Worm (Caenorhabditis elegans) whole organism, L4 larva: Measurements from ENCODE around the gene srh-48.

Source experiments
- D1046.2 ChIP-seq: fragments of 200-800 bp; sonication (Bioruptor generic); IDR thresholded peaks from 2 replicates; pipeline ENCODE4 v1.3.6; 2022; ENCODE audit warnings: missing genetic modification characterization, missing compliant biosample characterization
- F10B5.3 ChIP-seq: sonication (generic microtip); optimal IDR thresholded peaks from 2 replicates; lab custom pipeline; 2016; ENCODE audit warnings: mild to moderate bottlenecking, missing genetic modification characterization, missing compliant biosample characterization
- F37D6.2 ChIP-seq: sonication (generic microtip); optimal IDR thresholded peaks from 2 replicates; lab custom pipeline; 2016; ENCODE audit warnings: mild to moderate bottlenecking, missing genetic modification characterization, missing compliant biosample characterization
- F44E2.7 ChIP-seq: fragments of 200-800 bp; sonication (Bioruptor generic); IDR thresholded peaks from 2 replicates; pipeline ENCODE4 v2.1.2; 2022; ENCODE audit warnings: missing genetic modification characterization, missing compliant biosample characterization
- R02D3.7 ChIP-seq: fragments of 150-350 bp; sonication (generic microtip); optimal IDR thresholded peaks from 3 replicates; lab custom pipeline; 2014; ENCODE audit warnings: missing biosample characterization, missing genetic modification characterization
- T20F7.1 ChIP-seq: fragments of 200-800 bp; sonication (Bioruptor generic); optimal IDR thresholded peaks from 2 replicates; lab custom pipeline; 2018; ENCODE audit warnings: mild to moderate bottlenecking, missing genetic modification characterization, missing compliant biosample characterization
- T26A8.4 ChIP-seq: fragments of 200-800 bp; sonication (Bioruptor generic); IDR thresholded peaks from 2 replicates; pipeline ENCODE4 v1.3.6; 2022; ENCODE audit warnings: missing genetic modification characterization, missing compliant biosample characterization
- Y5F2A.4 ChIP-seq: fragments of 200-800 bp; sonication (Bioruptor generic); optimal IDR thresholded peaks from 2 replicates; lab custom pipeline; 2018; ENCODE audit warnings: mild to moderate bottlenecking, missing genetic modification characterization, missing compliant biosample characterization
- aha-1 ChIP-seq: fragments of 150-350 bp; peaks from one replicate; lab custom pipeline; 2014; ENCODE audit warnings: missing biosample characterization, missing genetic modification characterization
- aly-2 ChIP-seq: sonication (generic microtip); optimal IDR thresholded peaks from 2 replicates; lab custom pipeline; 2018; ENCODE audit warnings: missing biosample characterization, missing genetic modification characterization
- ceh-20 ChIP-seq: fragments of 200-800 bp; sonication (Bioruptor generic); IDR thresholded peaks from 2 replicates; pipeline ENCODE4 v1.3.6; 2022; ENCODE audit warnings: missing genetic modification reagents, missing genetic modification characterization, missing compliant biosample characterization
- ceh-82 ChIP-seq: sonication (generic microtip); optimal IDR thresholded peaks from 2 replicates; lab custom pipeline; 2017; ENCODE audit warnings: missing biosample characterization, missing genetic modification characterization
- ces-1 ChIP-seq: fragments of 150-350 bp; sonication (generic microtip); optimal IDR thresholded peaks from 4 replicates; lab custom pipeline; 2014; ENCODE audit warnings: missing biosample characterization, missing genetic modification reagents, missing genetic modification characterization
- ctbp-1 ChIP-seq: fragments of 200-800 bp; sonication (Bioruptor generic); IDR thresholded peaks from 2 replicates; pipeline ENCODE4 v1.3.6; 2022; ENCODE audit warnings: missing genetic modification reagents, missing genetic modification characterization, missing compliant biosample characterization
- daf-19 ChIP-seq: fragments of 200-800 bp; sonication (Bioruptor generic); conservative IDR thresholded peaks from 2 replicates; pipeline ENCODE4 v1.3.6; 2022; ENCODE audit warnings: missing genetic modification characterization, missing compliant biosample characterization
- daf-8 ChIP-seq: fragments of 200-800 bp; sonication (Bioruptor generic); IDR thresholded peaks from 2 replicates; pipeline ENCODE4 v1.3.6; 2022; ENCODE audit warnings: missing genetic modification characterization, missing compliant biosample characterization
- dmd-6 ChIP-seq: fragments of 200-800 bp; sonication (Bioruptor generic); IDR thresholded peaks from 2 replicates; pipeline ENCODE4 v1.3.6; 2022; ENCODE audit warnings: missing genetic modification reagents, missing genetic modification characterization, missing compliant biosample characterization
- dmd-9 ChIP-seq: fragments of 200-800 bp; sonication (Bioruptor generic); IDR thresholded peaks from 2 replicates; pipeline ENCODE4 v1.3.6; 2022; ENCODE audit warnings: missing genetic modification reagents, missing genetic modification characterization, missing compliant biosample characterization
- duxl-1 ChIP-seq: sonication (generic microtip); optimal IDR thresholded peaks from 2 replicates; lab custom pipeline; 2016; ENCODE audit warnings: mild to moderate bottlenecking, missing genetic modification characterization, moderate library complexity, missing compliant biosample characterization; ENCODE audit not compliant: poor library complexity
- egl-27 ChIP-seq: sonication (generic microtip); optimal IDR thresholded peaks from 3 replicates; lab custom pipeline; 2017; ENCODE audit warnings: missing biosample characterization, missing genetic modification reagents, missing genetic modification characterization
- fos-1 ChIP-seq: fragments of 150-350 bp; optimal IDR thresholded peaks from 2 replicates; lab custom pipeline; 2014; ENCODE audit warnings: missing biosample characterization, missing genetic modification characterization
- gei-8 ChIP-seq: fragments of 200-800 bp; sonication (Bioruptor generic); optimal IDR thresholded peaks from 2 replicates; lab custom pipeline; 2018; ENCODE audit warnings: mild to moderate bottlenecking, missing genetic modification characterization, missing compliant biosample characterization
- hif-1 ChIP-seq, 2 experiments: sonication (generic microtip); optimal IDR thresholded peaks; 2 replicates each; lab custom pipeline; 2016 to 2017; ENCODE audit warnings: missing compliant biosample characterization in 2 of 2, missing genetic modification characterization in 2 of 2, missing genetic modification reagents in 2 of 2, missing genotype in 2 of 2, mild to moderate bottlenecking in 1 of 2
- hmg-1.1 ChIP-seq: fragments of 200-800 bp; sonication (Bioruptor generic); IDR thresholded peaks from 2 replicates; pipeline ENCODE4 v1.3.6; 2022; ENCODE audit warnings: missing genetic modification reagents, missing genetic modification characterization, missing compliant biosample characterization
- jun-1 ChIP-seq: fragments of 150-350 bp; optimal IDR thresholded peaks from 2 replicates; lab custom pipeline; 2014; ENCODE audit warnings: missing biosample characterization, missing genetic modification reagents, missing genetic modification characterization
- lim-7 ChIP-seq: fragments of 200-800 bp; sonication (Bioruptor generic); IDR thresholded peaks from 2 replicates; pipeline ENCODE4 v1.3.6; 2022; ENCODE audit warnings: missing genetic modification characterization, missing compliant biosample characterization
- lin-38 ChIP-seq: fragments of 200-800 bp; sonication (Bioruptor generic); IDR thresholded peaks from 2 replicates; pipeline ENCODE4 v1.3.6; 2022; ENCODE audit warnings: missing genetic modification reagents, missing genetic modification characterization, missing compliant biosample characterization
- lin-39 ChIP-seq: fragments of 150-350 bp; optimal IDR thresholded peaks from 2 replicates; lab custom pipeline; 2014; ENCODE audit warnings: missing biosample characterization, missing genetic modification reagents, missing genetic modification characterization
- lir-3 ChIP-seq: sonication (generic microtip); optimal IDR thresholded peaks from 2 replicates; lab custom pipeline; 2016; ENCODE audit warnings: mild to moderate bottlenecking, missing genetic modification characterization, missing compliant biosample characterization
- lsy-2 ChIP-seq, 2 experiments: fragments of 150-350 bp in 1 of 2; sonication (generic microtip) in 1 of 2; optimal IDR thresholded peaks; 2 replicates each; lab custom pipeline; 2014 to 2017; ENCODE audit warnings: missing biosample characterization in 2 of 2, missing genetic modification characterization in 2 of 2
- mdt-29 ChIP-seq: fragments of 200-800 bp; sonication (Bioruptor generic); IDR thresholded peaks from 2 replicates; pipeline ENCODE4 v1.3.6; 2022; ENCODE audit warnings: missing genetic modification reagents, missing genetic modification characterization, missing compliant biosample characterization
- nhr-102 ChIP-seq: sonication (generic microtip); optimal IDR thresholded peaks from 2 replicates; lab custom pipeline; 2016; ENCODE audit warnings: mild to moderate bottlenecking, missing genetic modification characterization, moderate library complexity, missing compliant biosample characterization
- nhr-11 ChIP-seq: fragments of 150-350 bp; optimal IDR thresholded peaks from 2 replicates; lab custom pipeline; 2014; ENCODE audit warnings: missing biosample characterization, missing genetic modification characterization
- nhr-111 ChIP-seq: fragments of 200-800 bp; sonication (Bioruptor generic); optimal IDR thresholded peaks from 2 replicates; lab custom pipeline; 2018; ENCODE audit warnings: mild to moderate bottlenecking, missing genetic modification characterization, missing compliant biosample characterization
- nhr-237 ChIP-seq: sonication (generic microtip); optimal IDR thresholded peaks from 2 replicates; lab custom pipeline; 2017; ENCODE audit warnings: missing biosample characterization, missing genetic modification characterization
- nhr-28 ChIP-seq: fragments of 150-350 bp; optimal IDR thresholded peaks from 2 replicates; lab custom pipeline; 2014; ENCODE audit warnings: missing biosample characterization, missing genetic modification characterization
- nhr-41 ChIP-seq: fragments of 200-800 bp; sonication (Bioruptor generic); IDR thresholded peaks from 2 replicates; pipeline ENCODE4 v1.3.6; 2022; ENCODE audit warnings: missing genetic modification reagents, missing genetic modification characterization, missing compliant biosample characterization
- nhr-42 ChIP-seq: fragments of 200-800 bp; sonication (Bioruptor generic); IDR thresholded peaks from 2 replicates; pipeline ENCODE4 v1.3.6; 2022; ENCODE audit warnings: missing genetic modification characterization, missing compliant biosample characterization
- nhr-76 ChIP-seq: fragments of 150-350 bp; optimal IDR thresholded peaks from 2 replicates; lab custom pipeline; 2014; ENCODE audit warnings: missing biosample characterization, missing genetic modification characterization
- pqm-1 ChIP-seq: sonication (generic microtip); optimal IDR thresholded peaks from 2 replicates; lab custom pipeline; 2017; ENCODE audit warnings: missing biosample characterization, missing genetic modification characterization
- rbr-2 ChIP-seq: sonication (generic microtip); optimal IDR thresholded peaks from 2 replicates; lab custom pipeline; 2016; ENCODE audit warnings: missing genotype, missing genetic modification characterization, missing compliant biosample characterization
- sdz-12 ChIP-seq: fragments of 200-800 bp; sonication (Bioruptor generic); optimal IDR thresholded peaks from 2 replicates; lab custom pipeline; 2018; ENCODE audit warnings: mild to moderate bottlenecking, missing genetic modification characterization, missing compliant biosample characterization
- set-16 ChIP-seq: fragments of 200-800 bp; sonication (Bioruptor generic); IDR thresholded peaks from 2 replicates; pipeline ENCODE4 v1.3.6; 2022; ENCODE audit warnings: missing genetic modification reagents, missing genetic modification characterization, missing compliant biosample characterization
- skn-1 ChIP-seq: fragments of 150-350 bp; optimal IDR thresholded peaks from 2 replicates; lab custom pipeline; 2014; ENCODE audit warnings: missing biosample characterization, missing genetic modification characterization
- snpc-1.2 ChIP-seq: fragments of 200-800 bp; sonication (Bioruptor generic); IDR thresholded peaks from 2 replicates; pipeline ENCODE4 v1.3.6; 2022; ENCODE audit warnings: missing genetic modification reagents, missing genetic modification characterization, missing compliant biosample characterization
- spr-1 ChIP-seq: sonication (generic microtip); optimal IDR thresholded peaks from 2 replicates; lab custom pipeline; 2016; ENCODE audit warnings: mild to moderate bottlenecking, missing genetic modification characterization, missing compliant biosample characterization
- spr-3 ChIP-seq: fragments of 200-800 bp; sonication (Bioruptor generic); optimal IDR thresholded peaks from 2 replicates; lab custom pipeline; 2018; ENCODE audit warnings: mild to moderate bottlenecking, missing genetic modification characterization, missing compliant biosample characterization
- tag-97 ChIP-seq: fragments of 200-800 bp; sonication (Bioruptor generic); IDR thresholded peaks from 2 replicates; pipeline ENCODE4 v1.3.6; 2022; ENCODE audit warnings: missing genetic modification characterization, missing compliant biosample characterization
- unc-130 ChIP-seq: sonication (generic microtip); optimal IDR thresholded peaks from 2 replicates; lab custom pipeline; 2016; ENCODE audit warnings: missing genetic modification reagents, missing genetic modification characterization, missing compliant biosample characterization
- unc-39 ChIP-seq: sonication (generic microtip); optimal IDR thresholded peaks from 2 replicates; lab custom pipeline; 2017; ENCODE audit warnings: missing biosample characterization, missing genetic modification characterization
- zfp-3 ChIP-seq: fragments of 200-800 bp; sonication (Bioruptor generic); conservative IDR thresholded peaks from 2 replicates; pipeline ENCODE4 v1.3.6; 2022; ENCODE audit warnings: missing genetic modification reagents, missing genetic modification characterization, missing compliant biosample characterization

The srh-48 gene

DNA sequence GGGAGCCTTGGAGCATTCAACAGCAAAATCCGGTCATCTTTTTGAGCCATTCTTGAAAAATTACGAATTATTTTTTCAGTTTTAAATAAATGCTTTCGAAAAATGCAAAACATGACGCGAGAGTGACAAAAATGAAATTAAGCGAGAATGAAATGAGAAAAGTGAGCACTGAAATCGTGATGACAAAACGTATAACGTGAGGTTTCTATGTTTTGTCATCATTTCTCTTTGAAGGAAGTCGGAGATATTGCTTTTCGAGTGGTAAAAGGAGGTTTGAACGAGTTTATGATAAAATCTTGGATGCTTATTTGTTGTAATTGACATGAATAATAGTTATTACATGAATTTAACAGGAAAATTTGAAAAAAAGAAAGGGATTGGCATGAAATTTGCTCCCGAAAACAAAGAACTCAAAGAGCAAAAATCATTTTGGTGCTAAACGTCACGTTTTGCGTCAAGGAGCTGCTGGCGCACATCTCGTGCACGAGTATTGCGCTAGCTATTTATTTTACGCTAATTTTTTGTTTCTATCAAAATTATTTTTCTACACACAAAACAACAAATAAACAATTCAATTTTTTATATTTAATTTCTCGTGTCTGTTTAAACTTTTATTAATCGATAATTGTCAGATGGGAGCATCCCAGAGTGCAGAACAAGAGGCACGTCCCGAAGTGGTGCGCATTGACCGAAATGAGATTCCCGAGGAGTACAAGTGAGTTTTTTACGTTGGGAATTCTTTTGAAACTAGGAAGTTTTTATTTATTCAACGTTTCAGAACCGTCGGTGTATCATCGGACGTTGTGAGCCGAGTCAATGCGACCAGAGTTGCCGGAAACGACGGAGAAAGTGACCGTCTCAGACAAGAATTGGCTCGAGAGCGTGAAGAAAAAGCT is 36.7 kb downstream of the srh-48 start, which contains the start of the genes gss-1 and chch-3:
Gene gss-1, minus strand, starts transcription at position 51 of the 896 bp plus-strand sequence.
Gene chch-3, plus strand, starts transcription at position 633 of the 896 bp plus-strand sequence.
- no peak for TF ChIP-seq unc-39 (tag; lab: Kevin White, UChicago)
- TF ChIP-seq rbr-2 (tag; lab: Kevin White, UChicago) = peak; percentile 44
- no peak for TF ChIP-seq R02D3.7 (tag; lab: Kevin White, UChicago)
- TF ChIP-seq dmd-9 (GFP tag; lab: Robert Waterston, UW) = no peak
- no peak for TF ChIP-seq ces-1 (GFP tag; lab: Kevin White, UChicago)
- TF ChIP-seq ceh-20 (GFP tag; lab: Robert Waterston, UW) = no peak
- no peak for TF ChIP-seq lin-39 (tag; lab: Kevin White, UChicago)
- TF ChIP-seq unc-130 (GFP tag; lab: Kevin White, UChicago) = no peak
- no peak for TF ChIP-seq gei-8 (GFP tag; lab: Kevin White, UChicago)
- TF ChIP-seq snpc-1.2 = no peak
- TF ChIP-seq duxl-1 (tag; lab: Kevin White, UChicago) = no peak
- no peak for TF ChIP-seq nhr-42 (GFP tag; lab: Robert Waterston, UW)
- TF ChIP-seq hmg-1.1 (GFP tag; lab: Robert Waterston, UW) = peak; percentile 38; the same call in 1 of the 2 replicates
- no peak for TF ChIP-seq lim-7 (GFP tag; lab: Robert Waterston, UW)
- no peak for TF ChIP-seq D1046.2 (GFP tag; lab: Robert Waterston, UW)
- no peak for TF ChIP-seq lir-3 (tag; lab: Kevin White, UChicago)
- peak; percentile 93 for TF ChIP-seq aha-1 (tag; lab: Kevin White, UChicago)
- peak; percentile 24 for TF ChIP-seq F37D6.2 (tag; lab: Kevin White, UChicago)
- no peak for TF ChIP-seq fos-1 (tag; lab: Kevin White, UChicago)
- TF ChIP-seq tag-97 (GFP tag; lab: Robert Waterston, UW) = no peak
- no peak for TF ChIP-seq sdz-12 (GFP tag; lab: Kevin White, UChicago)
- TF ChIP-seq ctbp-1 (GFP tag; lab: Robert Waterston, UW) = no peak
- TF ChIP-seq F44E2.7 (GFP tag; lab: Robert Waterston, UW) = no peak
- no peak for TF ChIP-seq nhr-76
- no peak for TF ChIP-seq lin-38 (GFP tag; lab: Robert Waterston, UW)
- no peak for TF ChIP-seq Y5F2A.4
- peak in 1 of 2 experiments; percentile 48 for TF ChIP-seq hif-1 (tag; optimal IDR thresholded peaks at IDR 0.05; lab: Kevin White, UChicago)
- no peak for TF ChIP-seq ceh-82 (tag; lab: Kevin White, UChicago)
- no peak for TF ChIP-seq skn-1
- peak; percentile 69 for TF ChIP-seq nhr-11 (tag; lab: Kevin White, UChicago)
- TF ChIP-seq zfp-3 = no peak
- no peak for TF ChIP-seq mdt-29 (GFP tag; lab: Robert Waterston, UW)
- no peak for TF ChIP-seq nhr-237 (tag; lab: Kevin White, UChicago)
- TF ChIP-seq nhr-102 (tag; lab: Kevin White, UChicago) = peak; percentile 35
- TF ChIP-seq set-16 (GFP tag; lab: Robert Waterston, UW) = no peak
- TF ChIP-seq aly-2 (tag; lab: Kevin White, UChicago) = no peak
- no peak for TF ChIP-seq nhr-111 (GFP tag; lab: Kevin White, UChicago)
- TF ChIP-seq dmd-6 = peak; percentile 61
- TF ChIP-seq pqm-1 (tag; lab: Kevin White, UChicago) = no peak
- TF ChIP-seq jun-1 (tag; lab: Kevin White, UChicago) = no peak
- TF ChIP-seq nhr-41 (GFP tag; lab: Robert Waterston, UW) = no peak
- TF ChIP-seq T20F7.1 (GFP tag; lab: Kevin White, UChicago) = peak; percentile 71
- TF ChIP-seq F10B5.3 (tag; lab: Kevin White, UChicago) = no peak
- TF ChIP-seq daf-19 (GFP tag; lab: Robert Waterston, UW) = no peak
- TF ChIP-seq egl-27 = no peak
- TF ChIP-seq lsy-2 (tag; optimal IDR thresholded peaks at IDR 0.05; lab: Kevin White, UChicago) = peak in 1 of 2 experiments; percentile 84
- no peak for TF ChIP-seq daf-8 (GFP tag; lab: Robert Waterston, UW)
- no peak for TF ChIP-seq T26A8.4 (GFP tag; lab: Robert Waterston, UW)
- no peak for TF ChIP-seq spr-1
- peak; percentile 20 for TF ChIP-seq nhr-28
- no peak for TF ChIP-seq spr-3 (GFP tag; lab: Kevin White, UChicago)
